Worm (Caenorhabditis elegans): ENCODE results near the gene ZK686.5.

- TF ChIP-seq unc-55 (GFP tag; optimal IDR thresholded peaks at IDR 0.05) = no peak
- no peak for TF ChIP-seq pat-9 (tag; optimal IDR thresholded peaks at IDR 0.05)
- no peak for TF ChIP-seq dve-1 (tag; optimal IDR thresholded peaks at IDR 0.05)
- TF ChIP-seq K09A11.1 (tag; optimal IDR thresholded peaks at IDR 0.05; ENCODE audit: insufficient read depth) = no peak
- TF ChIP-seq pha-4 (tag; optimal IDR thresholded peaks at IDR 0.05) = no peak
- TF ChIP-seq pqm-1 (tag; optimal IDR thresholded peaks at IDR 0.05) = no peak
These were observed 38.8 kb downstream of the ZK686.5 start for ce11 chrIII:7728494-7728893.

Data from whole organism, late embryonic.